Worm (Caenorhabditis elegans) whole organism, late embryonic: ENCODE measurements around the gene F59A6.3.

Experiments
- ceh-19 ChIP-seq: fragments of 200-800 bp; sonication (Bioruptor generic); optimal IDR thresholded peaks from 2 replicates; lab custom pipeline; 2018; ENCODE audit warnings: mild to moderate bottlenecking, missing genetic modification characterization, missing compliant biosample characterization
- ceh-24 ChIP-seq: sonication (generic microtip); optimal IDR thresholded peaks from 2 replicates; lab custom pipeline; 2016; ENCODE audit warnings: mild to moderate bottlenecking, missing genetic modification characterization, missing compliant biosample characterization
- ceh-34 ChIP-seq: sonication (generic microtip); optimal IDR thresholded peaks from 2 replicates; lab custom pipeline; 2016; ENCODE audit warnings: mild to moderate bottlenecking, missing genetic modification characterization, missing compliant biosample characterization
- ceh-9 ChIP-seq: sonication (generic microtip); optimal IDR thresholded peaks from 2 replicates; lab custom pipeline; 2016; ENCODE audit warnings: mild to moderate bottlenecking, missing genetic modification characterization, inconsistent platforms, missing compliant biosample characterization
- elt-2 ChIP-seq: sonication (generic microtip); optimal IDR thresholded peaks from 2 replicates; lab custom pipeline; 2016; ENCODE audit warnings: missing genetic modification reagents, missing genetic modification characterization, missing compliant biosample characterization
- fax-1 ChIP-seq: sonication (generic microtip); optimal IDR thresholded peaks from 2 replicates; lab custom pipeline; 2016; ENCODE audit warnings: missing genotype, missing genetic modification characterization, missing compliant biosample characterization
- fkh-10 ChIP-seq: fragments of 150-350 bp; optimal IDR thresholded peaks from 2 replicates; lab custom pipeline; 2014; ENCODE audit warnings: missing biosample characterization, missing genetic modification reagents, missing genetic modification characterization
- hlh-6 ChIP-seq: sonication (generic microtip); optimal IDR thresholded peaks from 2 replicates; lab custom pipeline; 2016; ENCODE audit warnings: missing genotype, missing genetic modification characterization, missing compliant biosample characterization
- madf-2 ChIP-seq: sonication (generic microtip); optimal IDR thresholded peaks from 2 replicates; lab custom pipeline; 2017; ENCODE audit warnings: missing genetic modification characterization, missing compliant biosample characterization
- mec-3 ChIP-seq: sonication (generic microtip); optimal IDR thresholded peaks from 2 replicates; lab custom pipeline; 2016; ENCODE audit warnings: borderline replicate concordance, missing genetic modification characterization, missing compliant biosample characterization
- nhr-11 ChIP-seq: fragments of 150-350 bp; optimal IDR thresholded peaks from 2 replicates; lab custom pipeline; 2014; ENCODE audit warnings: missing biosample characterization, missing genetic modification characterization
- tbx-2 ChIP-seq: sonication (generic microtip); optimal IDR thresholded peaks from 2 replicates; lab custom pipeline; 2016; ENCODE audit warnings: missing genetic modification characterization, missing compliant biosample characterization
- tbx-7 ChIP-seq: sonication (generic microtip); optimal IDR thresholded peaks from 2 replicates; lab custom pipeline; 2016; ENCODE audit warnings: missing genotype, missing genetic modification characterization, missing compliant biosample characterization
- ztf-16 ChIP-seq: sonication (generic microtip); optimal IDR thresholded peaks from 2 replicates; lab custom pipeline; 2017; ENCODE audit warnings: missing genetic modification characterization, missing compliant biosample characterization

DNA sequence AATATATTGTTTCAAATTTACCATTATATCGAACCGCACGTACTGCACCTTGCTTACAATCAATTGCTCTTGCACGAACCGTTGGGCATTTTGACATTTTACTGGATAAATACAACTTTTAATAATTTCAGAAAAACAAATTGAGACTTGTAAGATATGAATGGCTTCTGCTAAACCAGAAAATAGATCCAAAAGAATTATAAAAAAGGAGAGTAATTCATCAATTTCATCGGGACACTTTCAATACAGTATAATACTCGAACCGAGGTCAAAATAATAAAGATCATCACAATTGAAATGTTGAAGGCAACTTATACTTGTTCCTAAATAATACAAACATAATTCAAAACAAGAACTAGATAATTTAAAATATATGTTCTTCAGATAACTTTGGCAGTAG lies 23.5 kb downstream of the F59A6.3 start, which contains the start of gene wdr-83:
- no peak for TF ChIP-seq nhr-11
- TF ChIP-seq fkh-10 = no peak
- TF ChIP-seq elt-2 = no peak
- TF ChIP-seq ceh-24 (tag; lab: Kevin White, UChicago) = no peak
- no peak for TF ChIP-seq ceh-9 (tag; lab: Kevin White, UChicago)
- TF ChIP-seq ceh-19 (GFP tag; lab: Kevin White, UChicago) = no peak
- TF ChIP-seq mec-3 (tag; lab: Kevin White, UChicago) = no peak
- TF ChIP-seq madf-2 (tag; lab: Kevin White, UChicago) = no peak
- no peak for TF ChIP-seq hlh-6 (tag; lab: Kevin White, UChicago)
- TF ChIP-seq ztf-16 (tag; lab: Kevin White, UChicago) = no peak
- TF ChIP-seq tbx-7 (tag; lab: Kevin White, UChicago) = no peak
- TF ChIP-seq tbx-2 = no peak
- TF ChIP-seq ceh-34 = no peak
- no peak for TF ChIP-seq fax-1 (tag; lab: Kevin White, UChicago)
